Fruit fly (Drosophila melanogaster): Measurements from ENCODE around the gene Srp54.

The Srp54 gene

dm6 chr2L:9906641-9907040 lies 6.1 kb upstream of the Srp54 start (continued):
- TF ChIP-seq CG10669 (GFP tag; optimal IDR thresholded peaks at IDR 0.05) (peak; percentile 32), CG15336 (GFP tag; IDR thresholded peaks at IDR 0.05) (peak; percentile 50; the same call in 1 of the 2 replicates), spab (GFP tag; optimal IDR thresholded peaks at IDR 0.05) (no peak), fkh (GFP tag; optimal IDR thresholded peaks at IDR 0.05) (no peak), CG6163 (GFP tag; IDR thresholded peaks at IDR 0.05) (peak; percentile 78), CG11902 (GFP tag; optimal IDR thresholded peaks at IDR 0.05) (no peak), fd85E (GFP tag; optimal IDR thresholded peaks at IDR 0.05) (no peak), CG11762 (GFP tag; optimal IDR thresholded peaks at IDR 0.05; ENCODE audit: insufficient read depth) (no peak), CG7368 (GFP tag; optimal IDR thresholded peaks at IDR 0.05) (peak; percentile 7), acj6 (GFP tag; optimal IDR thresholded peaks at IDR 0.05) (no peak), net (GFP tag; optimal IDR thresholded peaks at IDR 0.05) (peak; percentile 20), Smox (GFP tag; optimal IDR thresholded peaks at IDR 0.05) (no peak), CG8319 (GFP tag; optimal IDR thresholded peaks at IDR 0.05) (no peak), Met (GFP tag; optimal IDR thresholded peaks at IDR 0.05) (no peak)

dm6 chr2L:9907320-9908256 lies 5.1 kb upstream of the Srp54 start:
- TF ChIP-seq Sox102F (GFP tag; optimal IDR thresholded peaks at IDR 0.05) (no peak), CG6163 (GFP tag; IDR thresholded peaks at IDR 0.05) (peak; percentile 47; the same call in 2 of the 3 replicates), CG10669 (GFP tag; optimal IDR thresholded peaks at IDR 0.05) (peak; percentile 2), CG6808 (GFP tag; optimal IDR thresholded peaks at IDR 0.05) (peak; percentile 29), salr (GFP tag; optimal IDR thresholded peaks at IDR 0.05) (peak in 1 of 2 experiments; percentile 22), eg (GFP tag; IDR thresholded peaks at IDR 0.05) (0 out of 3 replicates have a peak, but pooled peaks have one; percentile 24), Eip78C (GFP tag) (peak; percentile 76), CG8119 (GFP tag; IDR thresholded peaks at IDR 0.05) (no peak), ss (GFP tag; optimal IDR thresholded peaks at IDR 0.05) (peak; percentile 36 to 37), dsx (GFP tag; optimal IDR thresholded peaks at IDR 0.05; ENCODE audit: poor library complexity, severe bottlenecking) (peak; percentile 30), CG1621 (tag; optimal IDR thresholded peaks at IDR 0.05) (peak; percentile 38), fkh (GFP tag; optimal IDR thresholded peaks at IDR 0.05) (peak; percentile 37), CG3919 (GFP tag; optimal IDR thresholded peaks at IDR 0.05) (peak; percentile 5), Eip93F (GFP tag; optimal IDR thresholded peaks at IDR 0.05) (no peak), Gug (GFP tag; IDR thresholded peaks at IDR 0.05) (no peak)

dm6 chr2L:9908468-9908967 lies 4.2 kb upstream of the Srp54 start, which contains the start of gene CG13124:
TSS of gene CG13124 (minus strand) at chr2L:9908633.
- peak; percentile 72 for TF ChIP-seq Eip78C (GFP tag)
- no peak for TF ChIP-seq Hr38 (GFP tag; optimal IDR thresholded peaks at IDR 0.05)
- peak; percentile 21 for TF ChIP-seq OdsH (GFP tag; optimal IDR thresholded peaks at IDR 0.05)
- TF ChIP-seq pdm3 (GFP tag; optimal IDR thresholded peaks at IDR 0.05) = peak; percentile 6
- TF ChIP-seq CG8119 (GFP tag; IDR thresholded peaks at IDR 0.05) = peak; percentile 25; the same call in 1 of the 3 replicates
- TF ChIP-seq eg (GFP tag; IDR thresholded peaks at IDR 0.05) = peak; percentile 71; the same call in 2 of the 3 replicates
- TF ChIP-seq CG6276 (GFP tag; optimal IDR thresholded peaks at IDR 0.05) = peak; percentile 19
- peak; percentile 9 for TF ChIP-seq acj6 (GFP tag; optimal IDR thresholded peaks at IDR 0.05)
- peak; percentile 13 for TF ChIP-seq Sox102F (GFP tag; optimal IDR thresholded peaks at IDR 0.05)
- peak; percentile 28 for TF ChIP-seq achi (GFP tag; optimal IDR thresholded peaks at IDR 0.05)
- TF ChIP-seq Hr4 (GFP tag; optimal IDR thresholded peaks at IDR 0.05) = peak; percentile 46
- TF ChIP-seq CG16779 (tag; optimal IDR thresholded peaks at IDR 0.05) = peak; percentile 27
- no peak for TF ChIP-seq dac (GFP tag; optimal IDR thresholded peaks at IDR 0.05)
- TF ChIP-seq CG8319 (GFP tag; optimal IDR thresholded peaks at IDR 0.05) = no peak
- TF ChIP-seq CG6163 (GFP tag; IDR thresholded peaks at IDR 0.05) = 0 out of 3 replicates have a peak, but pooled peaks have one; percentile 39
- TF ChIP-seq CG9139 (GFP tag; optimal IDR thresholded peaks at IDR 0.05) = peak; percentile 13
- TF ChIP-seq net (GFP tag; optimal IDR thresholded peaks at IDR 0.05) = peak; percentile 37
- peak; percentile 65 for TF ChIP-seq CG15336 (GFP tag; IDR thresholded peaks at IDR 0.05)
- peak; percentile 32 for TF ChIP-seq CG3919 (GFP tag; optimal IDR thresholded peaks at IDR 0.05)
- TF ChIP-seq vri (GFP tag; optimal IDR thresholded peaks at IDR 0.05) = peak; percentile 60
- TF ChIP-seq fkh (GFP tag; optimal IDR thresholded peaks at IDR 0.05) = peak; percentile 12
- TF ChIP-seq esn (GFP tag; optimal IDR thresholded peaks at IDR 0.05) = peak; percentile 33
- TF ChIP-seq CG6808 (GFP tag; optimal IDR thresholded peaks at IDR 0.05) = peak; percentile 7
- TF ChIP-seq salr (GFP tag; optimal IDR thresholded peaks at IDR 0.05) = no peak
- peak; percentile 8 for TF ChIP-seq Sox14 (GFP tag; optimal IDR thresholded peaks at IDR 0.05)
- TF ChIP-seq Lpt (GFP tag; optimal IDR thresholded peaks at IDR 0.05) = no peak
- peak; percentile 7 for TF ChIP-seq topi (GFP tag; optimal IDR thresholded peaks at IDR 0.05)
- peak; percentile 20 to 29 for TF ChIP-seq ss (GFP tag; optimal IDR thresholded peaks at IDR 0.05)
- TF ChIP-seq CG34406 (GFP tag; optimal IDR thresholded peaks at IDR 0.05) = peak; percentile 17
- TF ChIP-seq Ets21C (GFP tag; optimal IDR thresholded peaks at IDR 0.05) = no peak

Data from whole organism, prepupa.